Fruit fly (Drosophila melanogaster) whole organism, wandering third instar larva: ENCODE results near the gene CG13131.

Source experiments
- Abd-B ChIP-seq: fragments of >200 bp; optimal IDR thresholded peaks from 2 replicates; lab custom pipeline; 2017; ENCODE audit warnings: missing biosample characterization, missing genetic modification characterization
- CG32264 ChIP-seq: fragments of 200-800 bp; sonication (Bioruptor generic); optimal IDR thresholded peaks from 2 replicates; lab custom pipeline; 2016; ENCODE audit warnings: missing biosample characterization, missing genetic modification characterization
- HLH106 ChIP-seq: fragments of 200-800 bp; optimal IDR thresholded peaks from 3 replicates; lab custom pipeline; 2019; ENCODE audit warnings: missing biosample characterization, mild to moderate bottlenecking, missing genetic modification characterization, moderate library complexity
- Hr78 ChIP-seq: fragments of >200 bp; optimal IDR thresholded peaks from 2 replicates; lab custom pipeline; 2017; ENCODE audit warnings: missing biosample characterization, missing genetic modification characterization
- Jra ChIP-seq: sonication (Bioruptor generic); optimal IDR thresholded peaks from 2 replicates; lab custom pipeline; 2016; ENCODE audit warnings: missing biosample characterization, missing genetic modification characterization
- Myc ChIP-seq: fragments of >200 bp; optimal IDR thresholded peaks from 2 replicates; lab custom pipeline; 2017
- OdsH ChIP-seq: fragments of 200-800 bp; sonication (Bioruptor generic); optimal IDR thresholded peaks from 2 replicates; lab custom pipeline; 2016; ENCODE audit warnings: missing biosample characterization, mild to moderate bottlenecking, missing genetic modification characterization
- Vsx2 ChIP-seq: fragments of 200-300, 225-300 bp; sonication (Bioruptor generic); optimal IDR thresholded peaks from 2 replicates; lab custom pipeline; 2018; ENCODE audit warnings: missing biosample characterization, missing genetic modification characterization; ENCODE audit not compliant: partially characterized antibody
- br ChIP-seq: fragments of 200-800 bp; sonication (Bioruptor generic); optimal IDR thresholded peaks from 2 replicates; lab custom pipeline; 2016; ENCODE audit warnings: missing biosample characterization, missing genetic modification characterization
- ey ChIP-seq: fragments of 200-800 bp; sonication (Bioruptor generic); optimal IDR thresholded peaks from 2 replicates; lab custom pipeline; 2016; ENCODE audit warnings: missing biosample characterization, missing genetic modification characterization
- h ChIP-seq: fragments of 200-800 bp; sonication (Bioruptor generic); optimal IDR thresholded peaks from 3 replicates; lab custom pipeline; 2016; ENCODE audit warnings: missing biosample characterization, mild to moderate bottlenecking, missing genetic modification characterization
- lola ChIP-seq: fragments of >200 bp; optimal IDR thresholded peaks from 2 replicates; lab custom pipeline; 2017; ENCODE audit warnings: missing biosample characterization, missing genetic modification characterization
- psq ChIP-seq: fragments of 200-800 bp; sonication (Bioruptor generic); optimal IDR thresholded peaks from 3 replicates; lab custom pipeline; 2017; ENCODE audit warnings: missing biosample characterization, mild to moderate bottlenecking, missing genetic modification characterization, moderate library complexity
- tai ChIP-seq: sonication (Bioruptor generic); optimal IDR thresholded peaks from 2 replicates; lab custom pipeline; 2016; ENCODE audit warnings: missing biosample characterization, missing genetic modification characterization

DNA sequence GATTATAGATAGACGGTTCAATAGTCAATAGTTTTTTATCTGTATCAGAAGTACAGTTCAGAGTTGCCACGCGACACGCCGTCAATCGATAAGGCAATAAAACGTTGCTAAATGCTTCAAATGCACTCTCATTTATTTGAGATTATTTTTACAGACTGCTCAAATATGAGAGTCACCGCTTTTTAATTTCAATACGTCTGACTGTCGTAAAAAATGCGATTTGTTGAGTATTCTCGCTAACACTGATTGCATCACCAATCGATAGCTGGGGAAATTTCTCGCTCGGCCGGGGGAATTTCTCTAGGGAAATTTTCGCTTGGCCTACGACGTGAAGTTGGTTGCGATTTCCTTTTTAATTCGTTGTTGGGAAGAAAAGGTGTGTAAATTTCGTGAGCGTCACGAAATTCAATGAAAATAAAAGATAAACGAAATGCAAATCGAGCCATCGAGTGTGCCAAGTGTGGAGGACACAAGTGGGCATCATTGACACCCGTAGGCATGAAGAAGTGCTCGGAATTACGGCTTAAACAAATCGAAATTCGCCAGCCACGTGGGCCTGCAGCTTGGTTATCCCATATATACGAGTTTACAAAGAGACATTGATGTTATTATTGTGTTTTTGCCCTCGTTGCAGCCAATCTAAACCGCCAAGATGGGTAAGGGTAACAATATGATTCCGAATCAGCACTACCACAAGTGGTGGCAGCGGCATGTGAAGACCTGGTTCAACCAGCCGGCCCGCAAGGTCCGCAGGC is 50.1 kb downstream of the CG13131 start, which contains the start of the genes Dref and RpL13:
- TF ChIP-seq psq (peak; percentile 60), br (GFP tag; lab: Kevin White, UChicago) (peak; percentile 88), Abd-B (GFP tag; lab: Kevin White, UChicago) (no peak), Hr78 (GFP tag; lab: Kevin White, UChicago) (no peak), Jra (GFP tag; lab: Kevin White, UChicago) (peak; percentile 71), lola (GFP tag; lab: Kevin White, UChicago) (no peak), tai (GFP tag; lab: Kevin White, UChicago) (no peak), CG32264 (GFP tag; lab: Kevin White, UChicago) (peak; percentile 57), Vsx2 (GFP tag; lab: Kevin White, UChicago) (no peak), ey (peak; percentile 74), h (peak; percentile 90), OdsH (GFP tag; lab: Kevin White, UChicago) (peak; percentile 88), Myc (peak; percentile 77), HLH106 (peak; percentile 81)
